Fruit fly (Drosophila melanogaster) S2 (cell line): ENCODE data around the gene wrd.

ENCODE experiments used
- CG8478 ChIP-seq: fragments of >200 bp; optimal IDR thresholded peaks from 2 replicates; lab custom pipeline; 2018
- CTCF ChIP-seq, 2 experiments: fragments of >200 bp; optimal IDR thresholded peaks; 2 replicates each; lab custom pipeline; 2018

wrd gene

DNA sequence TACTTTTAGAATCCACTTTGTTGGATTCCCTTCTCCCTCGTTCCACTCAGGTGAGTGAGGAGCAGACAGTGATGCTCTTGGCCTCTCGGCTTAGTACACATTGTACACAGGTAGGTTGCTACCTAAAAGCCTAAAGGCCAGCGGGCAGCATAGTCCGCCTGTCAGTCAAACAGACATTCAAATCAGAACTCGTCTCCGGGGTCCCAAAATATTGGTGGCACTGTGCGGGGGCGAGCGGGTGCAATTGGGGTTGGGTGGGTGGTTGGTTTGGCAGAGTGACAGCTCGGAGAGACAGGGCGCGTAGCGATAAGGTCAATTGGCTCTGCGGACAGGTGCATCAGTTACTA is 30.2 kb downstream of the wrd start:
- TF ChIP-seq CG8478 (lab: Kevin White, UChicago) (no peak), CTCF (optimal IDR thresholded peaks at IDR 0.05; lab: Kevin White, UChicago) (no peak)

DNA sequence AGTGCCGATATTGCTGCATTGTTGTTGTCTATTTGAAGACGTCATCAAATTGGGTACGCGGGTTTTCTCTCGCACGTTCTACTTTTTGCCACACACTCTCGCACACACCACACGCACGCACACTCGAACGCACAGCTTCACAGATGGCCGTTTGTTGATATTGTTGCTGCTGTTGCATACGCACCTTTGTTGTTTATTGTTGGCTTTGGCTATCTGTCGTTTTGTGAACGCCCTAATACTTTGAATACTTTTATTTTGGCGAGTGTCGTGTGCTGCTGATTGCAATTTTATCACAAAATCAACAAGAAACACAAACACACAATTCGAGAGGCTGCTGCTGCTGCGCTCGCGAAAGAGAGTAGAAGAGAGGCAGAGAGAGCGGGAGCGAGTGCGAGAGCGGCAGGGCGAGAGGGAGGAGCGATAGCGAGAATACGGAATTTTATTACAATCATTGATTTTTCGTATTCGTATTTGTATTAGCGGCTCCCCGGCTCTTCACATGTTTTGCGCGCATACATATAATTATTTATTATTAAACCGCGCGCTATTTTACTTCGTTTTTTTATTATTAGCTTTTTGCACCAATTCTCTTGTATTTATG is 31.1 kb downstream of the wrd start:
- TF ChIP-seq CTCF (optimal IDR thresholded peaks at IDR 0.05; lab: Kevin White, UChicago): no peak
- TF ChIP-seq CG8478 (lab: Kevin White, UChicago): no peak

DNA sequence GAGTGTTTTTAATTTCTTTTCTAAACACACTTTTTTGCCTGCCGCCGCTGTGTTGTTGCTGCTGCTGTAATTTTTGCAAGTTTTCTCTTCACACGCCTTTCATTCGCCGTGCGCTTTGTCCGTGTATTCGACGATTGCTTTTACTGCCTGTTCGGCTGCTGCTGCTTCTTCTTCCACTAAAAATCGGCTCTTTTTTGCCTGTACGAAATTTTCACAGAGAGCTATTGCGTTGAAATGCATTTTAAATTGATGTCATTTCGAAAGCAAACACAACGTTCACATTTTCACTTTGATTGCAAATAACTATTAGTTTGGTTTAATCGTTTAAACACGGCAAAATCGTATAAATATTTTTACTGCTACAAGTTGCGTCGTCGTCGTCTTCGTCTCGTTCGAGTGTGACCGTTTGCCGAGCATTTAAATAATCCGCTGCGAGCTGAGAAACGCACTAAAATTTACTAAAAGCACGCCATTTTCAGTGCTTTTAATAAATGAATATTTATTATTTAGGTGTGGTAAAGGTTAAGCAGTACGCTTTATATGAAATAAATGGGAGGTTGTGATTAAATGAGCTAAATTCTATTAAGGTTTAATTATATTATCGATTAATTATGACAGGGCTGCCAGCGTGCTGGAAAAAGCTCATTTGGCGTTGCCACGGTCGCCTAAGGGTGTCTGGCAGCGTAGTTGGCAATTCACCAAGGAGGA is 31.8 kb downstream of the wrd start, which contains the start of the genes Ssdp and CG7985:
Ssdp (minus strand) TSS at position 419 of the 708 bp plus-strand sequence.
CG7985 (plus strand) TSS at position 681 of the 708 bp plus-strand sequence.
- TF ChIP-seq CTCF (optimal IDR thresholded peaks at IDR 0.05; lab: Kevin White, UChicago): no peak
- TF ChIP-seq CG8478 (lab: Kevin White, UChicago): no peak

DNA sequence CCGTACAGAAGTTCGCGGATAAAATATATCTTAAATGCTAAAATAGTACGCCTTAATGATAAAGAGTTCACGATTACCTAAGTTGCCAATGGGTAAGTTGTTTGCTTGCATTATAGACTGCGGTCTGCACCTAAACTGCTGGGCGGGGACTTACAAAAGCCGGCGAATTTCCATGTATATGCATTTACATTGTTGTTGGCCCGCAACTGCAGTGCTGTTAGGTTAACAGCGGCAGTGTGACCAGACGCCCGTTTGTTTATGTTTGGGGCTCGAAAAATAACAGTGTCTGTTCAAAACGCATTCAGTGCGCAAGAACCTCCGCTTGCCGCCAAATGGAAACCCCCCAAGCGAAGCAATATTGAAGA is 32.3 kb downstream of the wrd start:
- TF ChIP-seq CG8478 (lab: Kevin White, UChicago): no peak
- no peak for TF ChIP-seq CTCF (optimal IDR thresholded peaks at IDR 0.05; lab: Kevin White, UChicago)

- TF ChIP-seq CG8478 (lab: Kevin White, UChicago) (no peak), CTCF (optimal IDR thresholded peaks at IDR 0.05; lab: Kevin White, UChicago) (no peak)
Measured at dm6 chr3R:18208479-18208878, 40.9 kb downstream of the wrd start, which contains the start of gene CG44158. TSS of gene CG44158 (plus strand) at chr3R:18208779.

dm6 chr3R:18215300-18215699 is 47.7 kb downstream of the wrd start:
- no peak for TF ChIP-seq CTCF (optimal IDR thresholded peaks at IDR 0.05; lab: Kevin White, UChicago)
- TF ChIP-seq CG8478 (lab: Kevin White, UChicago): no peak

dm6 chr3R:18215900-18216299 is 48.3 kb downstream of the wrd start, which contains the start of gene CG14314:
TSS of gene CG14314 (plus strand) at chr3R:18216142.
- TF ChIP-seq CTCF (optimal IDR thresholded peaks at IDR 0.05; lab: Kevin White, UChicago): no peak
- no peak for TF ChIP-seq CG8478 (lab: Kevin White, UChicago)

DNA sequence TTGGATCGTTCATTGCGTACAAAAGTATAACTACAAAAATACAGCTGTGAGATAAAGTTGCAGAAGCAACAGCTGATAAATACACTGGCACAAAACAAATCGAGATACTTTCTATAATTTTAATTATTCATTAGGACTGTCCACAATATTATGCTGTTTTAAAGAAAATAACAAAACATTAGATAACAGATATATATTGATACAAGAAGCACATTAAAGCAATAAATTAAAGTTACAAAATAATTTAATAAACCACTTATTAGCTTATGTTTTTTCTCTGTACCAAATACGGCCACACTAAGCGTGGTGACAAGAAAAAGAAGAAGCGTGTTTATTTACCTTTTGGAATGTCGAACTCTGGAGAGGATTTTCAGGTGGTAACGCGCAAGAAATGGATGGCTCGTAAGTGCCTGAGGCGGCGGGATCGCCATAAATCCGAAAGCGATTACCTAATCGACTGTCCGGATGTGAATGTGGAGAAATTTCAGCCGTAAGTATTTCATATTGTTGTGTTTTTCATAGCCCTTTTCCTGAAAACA is 52.7 kb downstream of the wrd start, which contains the start of the genes CG7988 and CG7183:
CG7988 (plus strand) TSS at position 316 of the 539 bp plus-strand sequence.
CG7183 (minus strand) TSS at position 489 of the 539 bp plus-strand sequence.
- no peak for TF ChIP-seq CTCF (optimal IDR thresholded peaks at IDR 0.05; lab: Kevin White, UChicago)
- TF ChIP-seq CG8478 (lab: Kevin White, UChicago): no peak

DNA sequence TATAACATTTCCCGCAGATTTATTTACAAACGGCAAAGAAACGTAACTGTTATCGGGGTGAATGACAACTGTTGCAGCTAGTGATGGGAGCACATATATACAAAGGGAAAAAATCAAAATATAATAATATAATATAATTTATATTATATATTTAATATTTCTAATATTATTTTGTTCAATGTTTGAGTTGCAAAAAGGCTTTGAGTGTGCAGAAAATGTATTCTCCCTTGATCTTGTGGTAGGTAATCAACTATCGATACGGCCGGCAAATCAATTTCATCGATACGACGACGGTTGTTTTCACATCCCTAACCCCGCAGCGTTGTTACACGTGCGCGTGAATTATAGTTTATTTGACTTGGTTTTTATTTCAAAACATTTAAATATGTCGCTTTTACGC is 55.9 kb downstream of the wrd start, which contains the start of the genes mTerf5 and Non3:
mTerf5 (minus strand) TSS at position 249 of the 400 bp plus-strand sequence.
Non3 (plus strand) TSS at position 289 of the 400 bp plus-strand sequence.
- TF ChIP-seq CTCF (optimal IDR thresholded peaks at IDR 0.05; lab: Kevin White, UChicago) (no peak), CG8478 (lab: Kevin White, UChicago) (no peak)

DNA sequence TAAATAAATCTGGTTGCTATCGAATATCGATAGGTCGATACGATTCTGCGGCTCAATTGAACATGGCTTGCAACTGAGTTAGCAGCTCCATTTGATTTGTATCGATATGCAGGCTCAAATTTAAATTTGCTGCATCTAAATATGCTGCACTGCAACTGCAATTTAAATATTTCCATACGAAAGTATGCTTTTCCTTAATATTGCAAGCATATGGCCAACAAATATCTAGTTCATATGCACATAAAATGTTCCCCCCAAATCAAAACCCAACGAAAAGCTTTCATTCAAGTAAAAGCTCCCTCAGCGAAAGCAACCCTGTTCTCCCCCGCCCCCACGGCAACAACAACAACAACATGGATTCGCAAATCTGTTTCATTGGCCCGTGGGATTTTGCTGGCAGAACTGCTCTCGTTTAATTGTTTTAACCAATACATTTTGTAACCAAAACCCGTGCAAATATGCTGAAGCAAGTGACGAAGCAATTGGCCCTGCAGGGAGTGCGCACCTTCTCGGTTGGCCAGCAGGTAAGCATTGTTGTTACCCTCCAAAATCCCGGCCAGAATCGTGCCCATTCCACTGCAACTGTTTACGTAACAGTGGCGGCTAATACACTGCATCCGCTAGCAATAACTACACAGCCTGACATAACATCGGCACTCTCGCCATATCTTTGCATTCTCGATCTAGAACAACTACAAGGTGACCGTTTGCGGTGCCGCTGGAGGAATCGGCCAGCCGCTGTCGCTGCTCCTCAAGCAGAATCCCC is 58.7 kb downstream of the wrd start, which contains the start of the genes CG7168 and Mdh2:
CG7168 (minus strand) TSS at position 40 of the 766 bp plus-strand sequence.
Mdh2 (plus strand) TSS at position 354 of the 766 bp plus-strand sequence.
- TF ChIP-seq CTCF (optimal IDR thresholded peaks at IDR 0.05; lab: Kevin White, UChicago) (no peak), CG8478 (lab: Kevin White, UChicago) (no peak)

DNA sequence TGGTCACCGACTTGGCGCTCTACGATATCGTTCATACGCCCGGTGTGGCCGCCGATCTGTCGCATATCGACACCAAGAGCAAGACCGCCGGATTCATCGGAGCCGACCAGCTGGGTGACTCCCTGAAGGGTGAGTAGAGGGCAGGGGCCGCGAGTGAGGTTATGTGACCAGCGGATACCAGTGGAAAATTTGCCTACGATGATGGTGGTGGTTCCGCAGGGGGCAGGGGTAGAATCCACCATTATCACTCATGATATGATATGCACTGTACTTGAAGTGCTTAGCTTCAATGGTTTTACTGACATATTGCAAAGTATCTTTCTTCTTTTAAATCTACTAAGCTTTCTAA is 59.2 kb downstream of the wrd start:
- TF ChIP-seq CTCF (optimal IDR thresholded peaks at IDR 0.05; lab: Kevin White, UChicago) (no peak), CG8478 (lab: Kevin White, UChicago) (no peak)

DNA sequence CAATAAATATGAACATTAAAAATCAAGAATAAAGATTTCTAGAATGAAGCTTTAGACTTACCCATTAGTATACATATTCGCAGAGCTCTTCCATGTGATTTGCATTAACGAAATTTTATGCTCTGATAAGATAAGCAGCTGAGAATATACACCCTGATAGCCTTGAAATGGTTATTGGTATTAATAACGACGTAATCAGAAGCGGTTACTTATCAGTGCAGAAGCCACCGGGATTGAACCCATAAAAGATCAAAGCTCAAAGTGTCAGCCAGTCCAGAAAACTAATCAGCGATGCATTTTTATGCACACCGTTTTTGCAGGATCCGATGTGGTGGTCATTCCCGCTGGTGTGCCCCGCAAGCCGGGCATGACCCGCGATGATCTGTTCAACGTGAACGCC is 59.8 kb downstream of the wrd start:
- no peak for TF ChIP-seq CG8478 (lab: Kevin White, UChicago)
- no peak for TF ChIP-seq CTCF (optimal IDR thresholded peaks at IDR 0.05; lab: Kevin White, UChicago)

dm6 chr3R:18228713-18229222 is 61.2 kb downstream of the wrd start:
- TF ChIP-seq CG8478 (lab: Kevin White, UChicago) (no peak), CTCF (optimal IDR thresholded peaks at IDR 0.05; lab: Kevin White, UChicago) (no peak)
